Fruit fly (Drosophila melanogaster) whole organism, pupa: ENCODE data around the gene Grik.

Experiments
- CG10348 ChIP-seq: fragments of 200-800 bp; sonication (Bioruptor generic); IDR thresholded peaks from 2 replicates; pipeline ENCODE4 v1.3.6; 2022; ENCODE audit warnings: missing biosample characterization, missing genetic modification characterization
- CG12605 ChIP-seq: fragments of 200-800 bp; sonication (Bioruptor generic); IDR thresholded peaks from 2 replicates; pipeline ENCODE4 v1.3.6; 2022; ENCODE audit warnings: missing biosample characterization, missing genetic modification characterization
- CG13204 ChIP-seq: fragments of 200-800 bp; sonication (Bioruptor generic); optimal IDR thresholded peaks from 2 replicates; lab custom pipeline; 2018; ENCODE audit warnings: missing biosample characterization, mild to moderate bottlenecking, missing genetic modification characterization, moderate library complexity
- CG14655 ChIP-seq: fragments of 200-800 bp; sonication (Bioruptor generic); optimal IDR thresholded peaks from 3 replicates; lab custom pipeline; 2017; ENCODE audit warnings: mild to moderate bottlenecking, missing biosample characterization, missing genetic modification reagents, missing genetic modification characterization
- CG15710 ChIP-seq: fragments of 200-800 bp; sonication (Bioruptor generic); optimal IDR thresholded peaks from 2 replicates; lab custom pipeline; 2018; ENCODE audit warnings: missing biosample characterization, mild to moderate bottlenecking, missing genetic modification characterization, moderate library complexity
- CG17806 ChIP-seq: fragments of 200-800 bp; sonication (Bioruptor generic); optimal IDR thresholded peaks from 2 replicates; lab custom pipeline; 2018; ENCODE audit warnings: missing biosample characterization, mild to moderate bottlenecking, missing genetic modification characterization, moderate library complexity
- CG32121 ChIP-seq: fragments of 200-800 bp; sonication (Bioruptor generic); IDR thresholded peaks from 2 replicates; pipeline ENCODE4 v1.3.6; 2022; ENCODE audit warnings: missing biosample characterization, missing genetic modification characterization
- CG34367 ChIP-seq: fragments of 200-800 bp; sonication (Bioruptor generic); optimal IDR thresholded peaks from 2 replicates; lab custom pipeline; 2018; ENCODE audit warnings: missing biosample characterization, mild to moderate bottlenecking, missing genetic modification characterization
- CG4496 ChIP-seq: fragments of 200-800 bp; sonication (Bioruptor generic); IDR thresholded peaks from 3 replicates; pipeline ENCODE4 v1.3.6; 2022; ENCODE audit warnings: missing biosample characterization, missing genetic modification characterization
- CG8159 ChIP-seq: fragments of 200-800 bp; sonication (Bioruptor generic); optimal IDR thresholded peaks from 3 replicates; lab custom pipeline; 2018; ENCODE audit warnings: missing biosample characterization, mild to moderate bottlenecking, missing genetic modification characterization, moderate library complexity
- CG8301 ChIP-seq: fragments of 200-800 bp; sonication (Bioruptor generic); optimal IDR thresholded peaks from 2 replicates; lab custom pipeline; 2018; ENCODE audit warnings: missing biosample characterization, mild to moderate bottlenecking, missing genetic modification characterization
- CG9948 ChIP-seq: fragments of 200-800 bp; sonication (Bioruptor generic); optimal IDR thresholded peaks from 2 replicates; lab custom pipeline; 2018; ENCODE audit warnings: missing biosample characterization, mild to moderate bottlenecking, missing genetic modification characterization, moderate library complexity
- D1 ChIP-seq: fragments of 200-800 bp; sonication (Bioruptor generic); optimal IDR thresholded peaks from 2 replicates; lab custom pipeline; 2018; ENCODE audit warnings: missing biosample characterization, mild to moderate bottlenecking, missing genetic modification characterization, moderate library complexity
- EcR ChIP-seq: fragments of 200-800 bp; sonication (Bioruptor generic); optimal IDR thresholded peaks from 3 replicates; lab custom pipeline; 2019; ENCODE audit warnings: missing biosample characterization, missing genetic modification characterization, mild to moderate bottlenecking, moderate library complexity, missing genetic modification reagents
- Ets98B ChIP-seq: fragments of 200-800 bp; sonication (Bioruptor generic); IDR thresholded peaks from 2 replicates; pipeline ENCODE4 v1.3.6; 2022; ENCODE audit warnings: missing biosample characterization, missing genetic modification characterization
- Pif1A ChIP-seq: fragments of 200-800 bp; sonication (Bioruptor generic); optimal IDR thresholded peaks from 3 replicates; lab custom pipeline; 2016; ENCODE audit warnings: missing biosample characterization, missing genetic modification characterization
- Pif1B ChIP-seq: fragments of 200-800 bp; sonication (Bioruptor generic); optimal IDR thresholded peaks from 3 replicates; lab custom pipeline; 2016; ENCODE audit warnings: missing biosample characterization, missing genetic modification characterization
- Snoo ChIP-seq: fragments of 200-800 bp; sonication (Bioruptor generic); optimal IDR thresholded peaks from 3 replicates; lab custom pipeline; 2017; ENCODE audit warnings: missing biosample characterization, mild to moderate bottlenecking, missing genetic modification characterization, inconsistent platforms
- fd96Ca ChIP-seq: fragments of 200-800 bp; sonication (Bioruptor generic); IDR thresholded peaks from 3 replicates; pipeline ENCODE4 v1.3.6; 2022; ENCODE audit warnings: missing biosample characterization, missing genetic modification characterization
- gl ChIP-seq: fragments of 200-800 bp; sonication (Bioruptor generic); optimal IDR thresholded peaks from 2 replicates; lab custom pipeline; 2018; ENCODE audit warnings: missing biosample characterization, mild to moderate bottlenecking, missing genetic modification characterization

Grik gene

dm6 chr3R:20876680-20877079 lies 25.1 kb upstream of the Grik start:
- no peak for TF ChIP-seq CG34367 (tag; lab: Kevin White, UChicago)
- TF ChIP-seq D1 (tag; lab: Kevin White, UChicago), result no peak
- no peak for TF ChIP-seq CG13204 (GFP tag; lab: Kevin White, UChicago)
- no peak for TF ChIP-seq CG17806 (tag; lab: Kevin White, UChicago)
- TF ChIP-seq CG8159 (tag; lab: Kevin White, UChicago), result no peak
- TF ChIP-seq CG9948 (tag; lab: Kevin White, UChicago), result no peak
- TF ChIP-seq CG15710 (tag; lab: Kevin White, UChicago), result no peak
- no peak for TF ChIP-seq gl (tag; lab: Kevin White, UChicago)
- TF ChIP-seq CG8301 (tag; lab: Kevin White, UChicago), result no peak
- no peak for TF ChIP-seq Ets98B (GFP tag; lab: Robert Waterston, UW)

- TF ChIP-seq CG34367 (tag; lab: Kevin White, UChicago) (no peak), CG13204 (GFP tag; lab: Kevin White, UChicago) (no peak), EcR (GFP tag; lab: Kevin White, UChicago) (no peak), Ets98B (GFP tag; lab: Robert Waterston, UW) (no peak), Pif1A (GFP tag; lab: Kevin White, UChicago) (no peak), Pif1B (GFP tag; lab: Kevin White, UChicago) (no peak)
Measured at dm6 chr3R:20877436-20877835, 24.3 kb upstream of the Grik start, which contains the start of gene TotZ. Gene TotZ (plus strand): TSS chr3R:20877736.

DNA sequence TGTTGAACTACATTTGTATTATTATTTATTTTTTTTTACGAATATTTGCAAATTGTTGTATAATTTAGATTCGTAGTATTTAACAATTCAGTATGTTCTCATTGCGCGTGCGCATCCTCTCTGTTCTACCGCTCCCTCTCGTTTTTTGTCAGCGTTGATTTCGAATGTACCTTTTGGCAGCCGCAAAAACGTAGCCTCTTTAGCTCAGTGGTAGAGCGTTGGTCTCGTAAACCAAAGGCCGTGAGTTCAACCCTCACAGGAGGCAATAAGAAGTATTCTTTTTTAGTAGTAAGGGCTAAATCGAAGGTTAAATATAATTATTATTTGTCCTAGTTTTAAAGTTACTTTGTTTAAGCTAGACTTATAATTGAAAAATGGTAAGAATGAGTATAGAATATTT lies 11.3 kb upstream of the Grik start:
- TF ChIP-seq Pif1A (GFP tag; lab: Kevin White, UChicago), result no peak
- no peak for TF ChIP-seq Snoo (tag; lab: Kevin White, UChicago)
- TF ChIP-seq CG34367 (tag; lab: Kevin White, UChicago), result no peak
- no peak for TF ChIP-seq CG17806 (tag; lab: Kevin White, UChicago)
- no peak for TF ChIP-seq CG14655 (GFP tag; lab: Kevin White, UChicago)
- no peak for TF ChIP-seq CG8159 (tag; lab: Kevin White, UChicago)
- no peak for TF ChIP-seq fd96Ca
- TF ChIP-seq EcR (GFP tag; lab: Kevin White, UChicago), result no peak

DNA sequence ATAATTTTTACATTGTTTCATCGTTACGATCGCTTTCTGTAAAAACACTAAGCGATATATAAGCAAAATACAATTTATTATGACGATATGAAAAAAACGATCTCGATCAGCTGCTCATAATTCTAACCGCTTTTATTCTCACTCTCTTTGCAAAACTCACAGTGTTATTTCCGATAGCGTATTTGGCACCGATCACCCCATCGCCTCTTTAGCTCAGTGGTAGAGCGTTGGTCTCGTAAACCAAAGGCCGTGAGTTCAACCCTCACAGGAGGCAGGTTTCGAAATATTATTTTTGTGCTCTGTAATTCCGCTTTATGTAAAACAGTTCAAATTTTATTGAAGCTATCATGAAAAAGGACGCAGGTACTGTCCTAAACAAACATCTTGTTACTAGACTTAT lies 10.8 kb upstream of the Grik start:
- no peak for TF ChIP-seq CG12605 (GFP tag; lab: Robert Waterston, UW)
- TF ChIP-seq CG10348 (GFP tag; lab: Robert Waterston, UW), result no peak
- TF ChIP-seq Ets98B (GFP tag; lab: Robert Waterston, UW), result no peak
- TF ChIP-seq EcR (GFP tag; lab: Kevin White, UChicago), result no peak
- no peak for TF ChIP-seq CG8159 (tag; lab: Kevin White, UChicago)
- no peak for TF ChIP-seq CG4496
- TF ChIP-seq CG17806 (tag; lab: Kevin White, UChicago), result no peak
- no peak for TF ChIP-seq fd96Ca
- no peak for TF ChIP-seq CG14655 (GFP tag; lab: Kevin White, UChicago)
- no peak for TF ChIP-seq gl (tag; lab: Kevin White, UChicago)
- TF ChIP-seq Snoo (tag; lab: Kevin White, UChicago), result no peak
- TF ChIP-seq CG15710 (tag; lab: Kevin White, UChicago), result no peak

dm6 chr3R:20891495-20891894 lies 10.3 kb upstream of the Grik start:
- TF ChIP-seq Pif1A (GFP tag; lab: Kevin White, UChicago), result no peak
- no peak for TF ChIP-seq CG4496
- TF ChIP-seq CG10348 (GFP tag; lab: Robert Waterston, UW), result no peak
- TF ChIP-seq fd96Ca, result no peak
- TF ChIP-seq CG13204 (GFP tag; lab: Kevin White, UChicago), result no peak

DNA sequence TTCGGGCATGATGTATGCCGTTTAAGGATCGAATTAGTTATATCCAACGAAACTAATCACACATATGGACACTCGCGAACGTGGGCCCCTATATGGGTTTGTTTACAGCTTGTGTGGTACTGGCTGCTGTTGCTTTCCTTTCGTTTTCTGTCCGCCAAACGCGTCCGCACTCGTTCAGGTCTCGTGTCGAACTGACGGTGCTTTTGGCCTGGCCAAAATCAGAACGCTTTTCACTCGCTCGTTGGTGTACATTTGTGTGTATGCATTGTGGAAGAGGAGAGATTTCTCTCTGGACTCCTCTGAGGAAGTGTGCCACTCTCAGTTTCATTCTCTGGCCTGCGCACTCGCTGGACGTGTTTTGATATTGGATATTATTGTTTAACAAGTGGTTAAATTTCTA lies 4.6 kb upstream of the Grik start, which contains the start of gene Ktl:
Gene Ktl, minus strand, starts transcription at position 193 of the 400 bp plus-strand sequence.
- TF ChIP-seq CG12605 (GFP tag; lab: Robert Waterston, UW), result 0 out of 2 replicates have a peak, but pooled peaks have one; percentile 10
- TF ChIP-seq EcR (GFP tag; lab: Kevin White, UChicago), result no peak
- TF ChIP-seq CG14655 (GFP tag; lab: Kevin White, UChicago), result no peak
- TF ChIP-seq CG4496, result no peak

dm6 chr3R:20905418-20905817 lies 3.7 kb downstream of the Grik start, which contains the start of gene TotX:
Gene TotX (minus strand): TSS chr3R:20905518.
- TF ChIP-seq Snoo (tag; lab: Kevin White, UChicago) (no peak), CG34367 (tag; lab: Kevin White, UChicago) (no peak)

DNA sequence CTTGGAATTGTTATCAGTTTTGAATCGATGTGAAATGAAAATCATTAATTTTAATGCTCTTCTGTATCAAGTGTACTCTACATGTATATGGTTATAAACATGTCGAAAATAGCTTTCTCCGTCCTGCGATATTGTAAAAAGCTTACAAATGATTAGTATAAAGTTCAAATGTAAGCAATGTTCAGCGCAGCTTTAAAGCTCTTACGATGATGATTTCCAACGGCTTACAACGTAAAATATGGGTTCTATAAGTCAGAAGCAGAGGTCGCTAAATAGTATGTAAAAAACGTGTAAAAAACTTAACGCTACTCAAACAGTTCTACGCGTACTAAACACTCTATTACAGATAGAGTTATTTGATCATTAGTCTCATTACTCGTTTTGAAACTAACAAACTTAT lies 6.9 kb downstream of the Grik start:
- TF ChIP-seq Ets98B (GFP tag; lab: Robert Waterston, UW) (no peak), fd96Ca (no peak), CG8159 (tag; lab: Kevin White, UChicago) (no peak), CG32121 (GFP tag; lab: Robert Waterston, UW) (no peak), CG10348 (GFP tag; lab: Robert Waterston, UW) (no peak), Snoo (tag; lab: Kevin White, UChicago) (no peak), Pif1A (GFP tag; lab: Kevin White, UChicago) (no peak), CG15710 (tag; lab: Kevin White, UChicago) (no peak), CG9948 (tag; lab: Kevin White, UChicago) (no peak)
